Worm (Caenorhabditis elegans) whole organism, L2 larva: Measurements from ENCODE around the gene W01B6.3.

ENCODE experiments used
- blmp-1 ChIP-seq: sonication (generic microtip); optimal IDR thresholded peaks from 2 replicates; lab custom pipeline; 2017; ENCODE audit warnings: missing genetic modification characterization, mild to moderate bottlenecking, missing compliant biosample characterization, antibody characterized with exemption, moderate library complexity; ENCODE audit not compliant: insufficient read depth
- ceh-16 ChIP-seq: fragments of 150-350 bp; optimal IDR thresholded peaks from 2 replicates; lab custom pipeline; 2014; ENCODE audit warnings: missing biosample characterization, missing genetic modification characterization
- lin-39 ChIP-seq: fragments of 150-350 bp; optimal IDR thresholded peaks from 2 replicates; lab custom pipeline; 2014; ENCODE audit warnings: missing biosample characterization, missing genetic modification reagents, missing genetic modification characterization
- mab-5 ChIP-seq: fragments of 150-350 bp; optimal IDR thresholded peaks from 2 replicates; lab custom pipeline; 2014; ENCODE audit warnings: missing biosample characterization, missing genetic modification characterization
- nhr-23 ChIP-seq: fragments of 150-350 bp; optimal IDR thresholded peaks from 2 replicates; lab custom pipeline; 2014; ENCODE audit warnings: missing biosample characterization, missing genetic modification reagents, missing genetic modification characterization
- nhr-25 ChIP-seq: fragments of 150-350 bp; sonication (generic microtip); optimal IDR thresholded peaks from 3 replicates; lab custom pipeline; 2014; ENCODE audit warnings: missing biosample characterization, missing genetic modification characterization
- nhr-77 ChIP-seq: fragments of 150-350 bp; optimal IDR thresholded peaks from 2 replicates; lab custom pipeline; 2014; ENCODE audit warnings: missing biosample characterization, missing genetic modification characterization
- snpc-4 ChIP-seq: fragments of 150-350 bp; optimal IDR thresholded peaks from 2 replicates; lab custom pipeline; 2014; ENCODE audit warnings: missing biosample characterization, missing genetic modification characterization
- ztf-4 ChIP-seq: fragments of 150-350 bp; optimal IDR thresholded peaks from 2 replicates; lab custom pipeline; 2014; ENCODE audit warnings: missing biosample characterization, missing genetic modification characterization

DNA sequence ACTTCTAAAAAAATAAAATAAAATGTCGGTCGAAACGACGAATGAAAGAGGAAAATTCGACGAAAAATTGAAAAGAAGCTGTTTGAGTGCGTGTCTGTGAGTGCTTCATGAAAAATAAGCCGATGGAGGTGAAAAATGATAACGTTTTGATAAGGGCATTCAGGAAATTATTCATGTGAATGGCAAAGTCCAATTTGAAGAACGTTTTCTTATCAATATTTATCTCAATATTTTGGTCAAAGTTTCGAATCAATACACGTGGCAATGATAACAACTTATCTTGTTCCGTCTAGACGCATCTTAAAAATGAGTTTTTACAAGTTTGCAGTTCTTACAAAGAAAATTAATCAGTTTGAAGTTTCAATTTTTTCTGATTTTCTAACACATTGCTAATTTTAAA lies 13.3 kb downstream of the W01B6.3 start:
- TF ChIP-seq ztf-4 (no peak), ceh-16 (tag; lab: Kevin White, UChicago) (no peak), nhr-25 (tag; lab: Kevin White, UChicago) (no peak), snpc-4 (no peak), mab-5 (tag; lab: Kevin White, UChicago) (no peak), blmp-1 (tag; lab: Kevin White, UChicago) (no peak), nhr-77 (no peak), lin-39 (tag; lab: Kevin White, UChicago) (no peak), nhr-23 (no peak)
